Worm (Caenorhabditis elegans): ENCODE data around the gene clec-74.
"Not testable (repeated sequence)": the region's sequence is repeated elsewhere in the genome, so short reads cannot be mapped to it uniquely, and the experiment has no call there.

clec-74 gene

DNA sequence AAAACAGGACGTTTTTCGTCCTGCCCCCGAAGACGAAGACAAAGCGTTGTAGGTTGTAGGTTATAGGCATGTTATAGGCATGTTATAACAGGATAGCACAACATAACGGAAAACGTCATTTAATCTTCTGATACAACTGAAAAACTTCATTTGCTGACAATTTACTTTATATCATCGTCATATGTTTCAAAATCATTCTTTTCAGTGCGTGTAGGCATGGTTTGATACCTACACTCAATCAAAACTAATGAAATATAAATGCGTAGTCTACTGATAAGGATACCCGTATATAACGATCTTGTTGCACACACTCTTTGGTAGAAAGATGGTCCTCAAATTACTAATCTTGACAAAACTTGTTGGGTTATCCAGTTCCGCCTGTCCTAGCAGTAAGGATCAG lies at the start of gene clec-74:
Gene clec-74, plus strand, starts transcription at position 301 of the 400 bp plus-strand sequence.
- TF ChIP-seq zip-8 (tag; optimal IDR thresholded peaks at IDR 0.05) (no peak), lin-32 (GFP tag; optimal IDR thresholded peaks at IDR 0.05) (no peak), mep-1 (tag; optimal IDR thresholded peaks at IDR 0.05) (no peak), flh-1 (GFP tag; optimal IDR thresholded peaks at IDR 0.05) (no peak), cnd-1 (tag; optimal IDR thresholded peaks at IDR 0.05) (no peak), ces-1 (GFP tag; optimal IDR thresholded peaks at IDR 0.05) (no peak)

DNA sequence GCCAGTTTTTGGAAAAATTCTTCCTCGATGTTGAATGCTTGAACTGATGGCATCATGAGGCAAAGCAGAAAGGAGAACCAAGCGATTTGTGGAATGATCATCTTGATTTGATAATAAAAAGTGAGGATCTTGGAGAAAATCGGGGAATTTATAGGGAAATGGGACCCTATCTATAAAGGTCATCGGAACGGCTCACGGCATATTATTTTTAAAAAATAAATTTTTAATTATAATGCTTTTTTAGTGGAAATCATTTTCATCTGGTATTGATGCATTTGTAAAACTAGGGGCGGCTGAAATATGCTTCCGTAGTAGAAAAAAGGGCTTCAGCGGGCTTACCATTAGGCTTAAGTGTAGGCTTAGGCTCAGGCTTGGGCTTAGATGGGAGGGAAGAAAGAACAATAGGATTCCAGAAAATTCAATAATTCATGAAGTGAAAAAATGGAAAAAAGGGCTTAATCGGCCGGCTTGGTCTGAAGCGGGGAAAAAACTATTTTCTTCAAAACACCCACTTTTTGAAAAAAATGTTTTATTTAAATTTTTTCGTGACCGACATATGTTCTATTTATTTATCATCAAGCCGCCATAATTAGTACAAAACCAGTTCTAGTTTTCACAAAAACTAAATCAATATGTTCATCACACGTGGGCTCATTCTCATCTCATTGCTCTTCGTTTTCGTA lies 49.2 kb upstream of the clec-74 start, which contains the start of the genes F56D6.22 and F56D6.12:
Gene F56D6.22, minus strand, starts transcription at position 101 of the 683 bp plus-strand sequence.
Gene F56D6.12, plus strand, starts transcription at position 633 of the 683 bp plus-strand sequence.
- TF ChIP-seq unc-62 (GFP tag; optimal IDR thresholded peaks at IDR 0.05): no peak
- TF ChIP-seq nhr-76 (tag; optimal IDR thresholded peaks at IDR 0.05): no peak
- TF ChIP-seq flh-1 (GFP tag; optimal IDR thresholded peaks at IDR 0.05): no peak

ce11 chrIV:3909114-3909513 lies 47.7 kb upstream of the clec-74 start, which contains the start of gene F56D6.13:
Gene F56D6.13, plus strand, starts transcription at chrIV:3909414.
- TF ChIP-seq elt-3 (tag; optimal IDR thresholded peaks at IDR 0.05) (no peak), nhr-237 (tag; optimal IDR thresholded peaks at IDR 0.05) (no peak), lin-13 (tag; optimal IDR thresholded peaks at IDR 0.05) (no peak)

- not testable (repeated sequence) for TF ChIP-seq sem-2 (GFP tag; optimal IDR thresholded peaks at IDR 0.05); drap-1 (GFP tag; optimal IDR thresholded peaks at IDR 0.05); lin-13 (tag; optimal IDR thresholded peaks at IDR 0.05)
Observed at ce11 chrIV:3911848-3912247, 45.0 kb upstream of the clec-74 start, which contains the start of gene F56D6.18. Gene F56D6.18, minus strand, starts transcription at chrIV:3911948.

- no peak for TF ChIP-seq nhr-237 (tag; optimal IDR thresholded peaks at IDR 0.05)
- no peak for TF ChIP-seq ces-1 (GFP tag; optimal IDR thresholded peaks at IDR 0.05)
- TF ChIP-seq hlh-1 (tag; optimal IDR thresholded peaks at IDR 0.05): no peak
- no peak for TF ChIP-seq nhr-12 (tag; optimal IDR thresholded peaks at IDR 0.05)
- TF ChIP-seq ceh-83 (GFP tag; optimal IDR thresholded peaks at IDR 0.05): no peak
- TF ChIP-seq unc-120 (tag; optimal IDR thresholded peaks at IDR 0.05; ENCODE audit: poor library complexity, severe bottlenecking): no peak
- TF ChIP-seq sptf-1 (tag; optimal IDR thresholded peaks at IDR 0.05): no peak
- TF ChIP-seq lsy-2 (tag; optimal IDR thresholded peaks at IDR 0.05): no peak
- no peak for TF ChIP-seq ztf-11 (tag; optimal IDR thresholded peaks at IDR 0.05)
- TF ChIP-seq ceh-43 (GFP tag; optimal IDR thresholded peaks at IDR 0.05): no peak
- no peak for TF ChIP-seq drap-1 (GFP tag; optimal IDR thresholded peaks at IDR 0.05)
- TF ChIP-seq sem-2 (GFP tag; optimal IDR thresholded peaks at IDR 0.05): no peak
- no peak for TF ChIP-seq tbx-8 (GFP tag; optimal IDR thresholded peaks at IDR 0.05)
- no peak for TF ChIP-seq elt-1 (tag; optimal IDR thresholded peaks at IDR 0.05; ENCODE audit: borderline replicate concordance, insufficient read depth)
- no peak for TF ChIP-seq pha-4 (tag; optimal IDR thresholded peaks at IDR 0.05)
Observed at ce11 chrIV:3912598-3912997, 44.2 kb upstream of the clec-74 start, which contains the start of gene F56D6.20. Gene F56D6.20, plus strand, starts transcription at chrIV:3912898.

DNA sequence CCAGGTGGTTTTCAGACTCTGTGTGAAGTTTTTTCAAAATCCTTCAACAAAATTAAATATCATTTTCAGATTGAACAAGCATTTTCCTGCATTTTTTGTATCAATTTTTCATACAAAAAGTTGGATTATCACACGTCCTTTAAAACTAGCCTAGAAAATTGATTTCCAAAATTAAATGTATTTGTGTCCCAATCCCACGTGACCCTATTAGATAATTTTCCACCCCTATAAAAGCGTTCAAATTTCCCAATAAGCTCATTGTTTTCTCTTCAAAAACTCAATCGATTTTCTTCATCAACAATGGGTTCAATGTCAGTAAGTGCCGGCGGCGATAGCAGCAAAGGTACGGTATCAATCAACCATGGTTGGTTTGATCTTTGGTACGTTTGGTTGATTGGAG lies 42.3 kb upstream of the clec-74 start, which contains the start of gene F56D6.19:
Gene F56D6.19, plus strand, starts transcription at position 301 of the 400 bp plus-strand sequence.
- no peak for TF ChIP-seq unc-62 (GFP tag; optimal IDR thresholded peaks at IDR 0.05)
- no peak for TF ChIP-seq nhr-2 (tag; optimal IDR thresholded peaks at IDR 0.05)
- no peak for TF ChIP-seq mls-2 (tag; optimal IDR thresholded peaks at IDR 0.05)
- no peak for TF ChIP-seq ceh-39 (tag; optimal IDR thresholded peaks at IDR 0.05)
- TF ChIP-seq mab-5 (tag; optimal IDR thresholded peaks at IDR 0.05): no peak
- TF ChIP-seq tbx-8 (GFP tag; optimal IDR thresholded peaks at IDR 0.05): no peak
- TF ChIP-seq elt-1 (tag; optimal IDR thresholded peaks at IDR 0.05; ENCODE audit: borderline replicate concordance, insufficient read depth): no peak
- TF ChIP-seq elt-3 (tag; optimal IDR thresholded peaks at IDR 0.05): no peak
